Worm (Caenorhabditis elegans) whole organism, early embryonic: ENCODE data around the gene Y56A3A.30.

Experiments used
- B0310.2 ChIP-seq: sonication (generic microtip); optimal IDR thresholded peaks from 2 replicates; lab custom pipeline; 2016; ENCODE audit warnings: mild to moderate bottlenecking, missing genetic modification characterization, missing compliant biosample characterization
- F13C5.2 ChIP-seq: sonication (generic microtip); optimal IDR thresholded peaks from 2 replicates; lab custom pipeline; 2017; ENCODE audit warnings: mild to moderate bottlenecking, missing genetic modification characterization, inconsistent platforms, missing compliant biosample characterization
- aly-1 ChIP-seq: sonication (generic microtip); optimal IDR thresholded peaks from 2 replicates; lab custom pipeline; 2016; ENCODE audit warnings: missing genetic modification characterization, missing compliant biosample characterization
- ama-1 ChIP-seq: fragments of 150-350 bp; optimal IDR thresholded peaks from 2 replicates; lab custom pipeline; 2014
- ceh-13 ChIP-seq: fragments of 200-800 bp; sonication (Bioruptor generic); optimal IDR thresholded peaks from 2 replicates; lab custom pipeline; 2018; ENCODE audit warnings: mild to moderate bottlenecking, missing genetic modification characterization, missing compliant biosample characterization
- ceh-36 ChIP-seq: sonication (generic microtip); optimal IDR thresholded peaks from 2 replicates; lab custom pipeline; 2016; ENCODE audit warnings: missing genetic modification characterization, inconsistent platforms, missing compliant biosample characterization
- ets-7 ChIP-seq: sonication (generic microtip); optimal IDR thresholded peaks from 2 replicates; lab custom pipeline; 2016; ENCODE audit warnings: missing genotype, missing genetic modification characterization, missing compliant biosample characterization
- flt-1 ChIP-seq: fragments of 200-800 bp; sonication (Bioruptor generic); IDR thresholded peaks from 2 replicates; pipeline ENCODE4 v1.3.6; 2022; ENCODE audit warnings: missing genetic modification characterization, missing compliant biosample characterization
- hmbx-1 ChIP-seq: sonication (generic microtip); optimal IDR thresholded peaks from 2 replicates; lab custom pipeline; 2016; ENCODE audit warnings: mild to moderate bottlenecking, missing genetic modification characterization, missing compliant biosample characterization
- hmg-4 ChIP-seq: fragments of 200-800 bp; sonication (Bioruptor generic); optimal IDR thresholded peaks from 2 replicates; lab custom pipeline; 2018; ENCODE audit warnings: mild to moderate bottlenecking, missing genetic modification characterization, missing compliant biosample characterization
- hnd-1 ChIP-seq: sonication (generic microtip); optimal IDR thresholded peaks from 2 replicates; lab custom pipeline; 2016; ENCODE audit warnings: missing genetic modification characterization, missing compliant biosample characterization
- pes-1 ChIP-seq: fragments of 200-800 bp; sonication (Bioruptor generic); IDR thresholded peaks from 2 replicates; pipeline ENCODE4 v1.3.6; 2022; ENCODE audit warnings: missing genetic modification reagents, missing genetic modification characterization, missing compliant biosample characterization
- scrt-1 ChIP-seq: fragments of 200-800 bp; sonication (Bioruptor generic); IDR thresholded peaks from 2 replicates; pipeline ENCODE4 v1.3.6; 2022; ENCODE audit warnings: missing genetic modification characterization, missing compliant biosample characterization
- sea-1 ChIP-seq: fragments of 200-800 bp; sonication (Bioruptor generic); conservative IDR thresholded peaks from 2 replicates; pipeline ENCODE4 v1.3.6; 2022; ENCODE audit warnings: missing genetic modification characterization, missing compliant biosample characterization
- tbx-11 ChIP-seq: fragments of 200-800 bp; sonication (Bioruptor generic); IDR thresholded peaks from 2 replicates; pipeline ENCODE4 v1.3.6; 2022; ENCODE audit warnings: missing genetic modification characterization, missing compliant biosample characterization
- tbx-37 ChIP-seq: fragments of 200-800 bp; sonication (Bioruptor generic); conservative IDR thresholded peaks from 2 replicates; pipeline ENCODE4 v1.3.6; 2022; ENCODE audit warnings: missing genetic modification reagents, missing genetic modification characterization, missing compliant biosample characterization
- tra-4 ChIP-seq: sonication (generic microtip); optimal IDR thresholded peaks from 2 replicates; lab custom pipeline; 2017; ENCODE audit warnings: missing genetic modification characterization, missing compliant biosample characterization

Gene Y56A3A.30

DNA sequence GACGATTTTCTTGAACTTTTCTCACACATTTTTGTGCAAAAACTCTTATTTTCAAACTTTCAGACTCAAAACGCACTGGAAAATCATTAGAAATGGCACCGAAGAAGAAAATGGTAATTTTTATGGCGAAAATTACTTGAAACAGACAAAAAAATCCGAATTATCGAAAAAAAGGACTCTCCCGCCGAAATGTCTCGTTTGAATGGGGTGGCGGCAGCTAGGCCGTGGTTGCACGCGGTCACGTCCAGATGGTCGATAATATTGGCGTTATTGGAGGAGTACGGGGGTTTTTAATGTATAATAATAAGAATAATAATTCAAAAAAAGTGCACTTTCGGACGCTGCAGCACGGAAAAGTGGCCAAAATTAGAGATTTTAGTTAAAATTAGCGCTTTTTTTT, 4.5 kb downstream of the Y56A3A.30 start, which contains the start of gene Y56A3A.31:
Y56A3A.31 (plus strand) TSS at position 64 of the 400 bp plus-strand sequence.
- no peak for TF ChIP-seq ceh-36 (tag; lab: Kevin White, UChicago)
- no peak for TF ChIP-seq tbx-37 (GFP tag; lab: Robert Waterston, UW)
- TF ChIP-seq B0310.2 (tag; lab: Kevin White, UChicago), result no peak
- no peak for TF ChIP-seq hmg-4 (GFP tag; lab: Kevin White, UChicago)
- TF ChIP-seq tbx-11 (GFP tag; lab: Robert Waterston, UW), result no peak
- no peak for TF ChIP-seq pes-1 (GFP tag; lab: Robert Waterston, UW)
- no peak for TF ChIP-seq aly-1 (tag; lab: Kevin White, UChicago)
- TF ChIP-seq ceh-13, result no peak
- TF ChIP-seq ets-7 (tag; lab: Kevin White, UChicago), result no peak
- TF ChIP-seq flt-1 (GFP tag; lab: Robert Waterston, UW), result no peak
- no peak for TF ChIP-seq ama-1 (lab: Kevin White, UChicago)
- no peak for TF ChIP-seq tra-4 (tag; lab: Kevin White, UChicago)
- TF ChIP-seq F13C5.2 (tag; lab: Kevin White, UChicago), result no peak
- no peak for TF ChIP-seq scrt-1
- no peak for TF ChIP-seq hmbx-1 (tag; lab: Kevin White, UChicago)
- no peak for TF ChIP-seq hnd-1 (tag; lab: Kevin White, UChicago)
- no peak for TF ChIP-seq sea-1 (GFP tag; lab: Robert Waterston, UW)

DNA sequence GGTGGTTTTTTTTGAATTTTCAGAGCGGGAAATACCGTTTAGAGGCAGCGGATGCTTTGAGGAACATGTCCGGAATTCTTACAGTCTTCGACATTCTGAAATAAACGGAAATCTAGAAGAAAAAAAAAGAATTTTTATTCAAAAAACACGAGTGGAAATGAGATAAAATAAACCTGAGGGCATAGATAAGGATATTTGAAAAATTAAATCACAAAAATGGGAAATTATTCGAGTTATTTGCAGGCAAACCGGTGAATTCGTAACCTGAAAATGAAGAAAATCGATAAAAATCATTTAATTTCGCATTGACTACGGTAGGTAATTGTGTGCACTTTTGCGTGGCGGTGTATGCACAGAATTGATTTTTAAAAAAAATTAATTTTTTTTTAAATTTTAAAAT, 4.9 kb downstream of the Y56A3A.30 start, which contains the start of gene ung-1:
ung-1 (minus strand) TSS at position 101 of the 400 bp plus-strand sequence.
- TF ChIP-seq ceh-36 (tag; lab: Kevin White, UChicago) (no peak), sea-1 (GFP tag; lab: Robert Waterston, UW) (no peak), scrt-1 (no peak), B0310.2 (tag; lab: Kevin White, UChicago) (no peak), F13C5.2 (tag; lab: Kevin White, UChicago) (no peak), hmbx-1 (tag; lab: Kevin White, UChicago) (no peak), ama-1 (lab: Kevin White, UChicago) (no peak)

DNA sequence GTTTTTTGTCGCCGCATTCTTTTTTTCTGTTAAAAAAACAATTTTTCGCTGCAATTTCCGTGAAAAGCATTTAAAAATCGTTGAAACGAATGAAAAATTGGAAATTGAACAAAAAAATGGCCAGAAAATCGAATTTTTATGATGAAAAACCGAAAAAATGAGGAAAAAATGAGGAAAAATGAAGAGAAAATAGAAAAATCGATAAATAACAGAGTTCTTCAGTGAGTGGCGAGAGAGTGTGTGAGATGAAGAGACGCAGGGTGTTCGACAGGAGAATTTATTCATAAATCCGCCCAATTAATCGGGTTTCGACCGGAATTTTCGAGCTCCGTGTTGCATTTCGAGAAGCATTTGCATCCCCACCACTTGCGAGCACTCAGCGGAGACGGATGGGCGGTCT, 7.5 kb downstream of the Y56A3A.30 start, which contains the start of gene Y56A3A.28:
Y56A3A.28 (minus strand) TSS at position 33 of the 400 bp plus-strand sequence.
- TF ChIP-seq ets-7 (tag; lab: Kevin White, UChicago) (no peak), tbx-11 (GFP tag; lab: Robert Waterston, UW) (no peak), scrt-1 (no peak), hmbx-1 (tag; lab: Kevin White, UChicago) (no peak), hnd-1 (tag; lab: Kevin White, UChicago) (no peak), ama-1 (lab: Kevin White, UChicago) (no peak), F13C5.2 (tag; lab: Kevin White, UChicago) (no peak), pes-1 (GFP tag; lab: Robert Waterston, UW) (no peak), ceh-36 (tag; lab: Kevin White, UChicago) (no peak), sea-1 (GFP tag; lab: Robert Waterston, UW) (no peak)

DNA sequence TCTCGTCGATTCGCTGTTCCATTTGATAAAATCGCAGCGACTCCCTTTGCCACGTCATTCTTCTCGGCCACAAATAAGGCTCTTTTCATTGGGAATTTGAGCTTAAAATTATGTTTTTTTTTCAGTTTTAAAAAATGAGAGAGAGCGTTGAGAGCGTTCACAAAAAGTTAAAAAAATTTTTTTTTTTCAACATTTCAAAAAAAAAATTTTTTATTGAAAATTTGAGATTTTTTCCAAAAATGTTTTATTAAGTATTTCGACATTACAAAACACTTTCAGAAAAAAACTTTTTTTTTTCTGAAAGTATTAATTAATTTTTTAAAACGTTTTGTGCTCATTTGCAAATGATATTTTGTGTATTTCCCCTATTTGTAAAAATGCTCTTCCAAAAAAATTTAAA, 18.8 kb downstream of the Y56A3A.30 start, which contains the start of gene top-3:
top-3 (minus strand) TSS at position 101 of the 400 bp plus-strand sequence.
- no peak for TF ChIP-seq ceh-13
- no peak for TF ChIP-seq scrt-1
- TF ChIP-seq tbx-11 (GFP tag; lab: Robert Waterston, UW), result no peak
- no peak for TF ChIP-seq hnd-1 (tag; lab: Kevin White, UChicago)

DNA sequence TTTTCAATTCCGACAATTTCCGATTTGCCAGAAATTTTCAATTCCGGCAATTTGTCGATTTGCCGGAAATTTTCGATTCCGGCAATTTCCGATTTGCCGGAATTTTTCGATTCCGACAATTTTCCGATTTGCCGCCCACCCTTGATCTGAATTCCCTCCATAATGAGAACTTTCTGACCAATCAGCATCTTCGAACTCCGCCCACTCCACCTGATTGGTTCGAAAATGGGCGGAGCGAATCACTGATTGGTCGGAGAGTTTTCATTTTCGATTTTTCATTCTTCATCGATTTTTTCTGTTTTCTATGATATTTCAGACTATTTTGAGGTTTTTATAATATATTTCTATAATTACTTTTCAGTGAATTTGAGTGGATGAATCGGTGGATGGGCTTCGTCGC, 24.7 kb downstream of the Y56A3A.30 start:
- no peak for TF ChIP-seq ama-1 (lab: Kevin White, UChicago)
- no peak for TF ChIP-seq aly-1 (tag; lab: Kevin White, UChicago)
- TF ChIP-seq sea-1 (GFP tag; lab: Robert Waterston, UW), result no peak
- TF ChIP-seq hnd-1 (tag; lab: Kevin White, UChicago), result no peak

DNA sequence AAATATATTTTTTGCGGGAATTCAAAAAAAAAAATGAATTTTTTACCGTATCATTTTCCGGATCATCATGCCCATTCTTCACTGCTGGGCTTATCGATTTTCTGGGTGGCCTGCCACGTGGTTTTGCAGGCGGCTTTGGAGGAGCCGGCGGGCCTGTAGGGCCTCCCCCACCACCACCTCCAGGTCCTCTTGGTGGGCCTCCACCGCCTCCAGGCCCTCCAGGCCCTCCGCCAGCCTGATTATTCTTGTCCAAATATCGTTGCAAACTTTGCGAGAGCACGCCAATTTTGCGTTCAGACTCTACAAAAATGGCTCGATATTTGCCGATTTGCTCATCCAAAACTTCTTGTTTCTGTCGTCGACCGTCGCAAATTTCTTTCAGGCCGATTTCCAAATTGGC, 27.8 kb downstream of the Y56A3A.30 start:
- no peak for TF ChIP-seq B0310.2 (tag; lab: Kevin White, UChicago)
- TF ChIP-seq flt-1 (GFP tag; lab: Robert Waterston, UW), result no peak
- TF ChIP-seq ceh-36 (tag; lab: Kevin White, UChicago), result no peak
- TF ChIP-seq pes-1 (GFP tag; lab: Robert Waterston, UW), result no peak
- no peak for TF ChIP-seq tra-4 (tag; lab: Kevin White, UChicago)
- no peak for TF ChIP-seq tbx-37 (GFP tag; lab: Robert Waterston, UW)
- no peak for TF ChIP-seq sea-1 (GFP tag; lab: Robert Waterston, UW)
- TF ChIP-seq F13C5.2 (tag; lab: Kevin White, UChicago), result no peak
- TF ChIP-seq ama-1 (lab: Kevin White, UChicago), result no peak
- no peak for TF ChIP-seq ceh-13

DNA sequence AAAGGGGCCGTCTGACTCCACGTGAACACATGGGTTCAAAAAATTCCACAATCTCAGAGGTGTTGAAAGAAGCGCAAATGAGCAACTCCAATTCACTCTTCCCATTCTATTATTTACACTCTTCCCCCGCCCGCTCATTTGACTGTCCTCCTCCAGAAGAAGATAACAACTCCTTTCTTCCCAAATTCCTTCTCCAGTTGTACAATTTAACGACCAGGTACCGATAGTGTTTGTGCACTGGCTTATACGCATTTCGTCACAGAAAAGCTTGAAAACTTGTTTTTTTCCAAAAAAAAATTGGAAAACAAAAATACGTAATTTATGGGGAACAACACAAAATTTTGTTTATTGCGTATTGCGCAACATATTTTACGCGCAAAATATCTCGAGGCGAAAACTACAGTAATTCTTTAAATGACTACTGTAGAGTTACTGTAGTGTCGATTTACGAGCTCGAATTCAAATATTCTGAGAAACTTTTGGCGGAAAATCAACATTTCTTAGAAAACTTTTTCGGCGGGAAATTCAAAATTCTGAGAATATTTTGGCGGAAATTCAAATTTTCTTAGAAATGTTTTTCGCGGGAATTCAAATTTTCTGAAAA, 29.5 kb downstream of the Y56A3A.30 start:
- TF ChIP-seq ets-7 (tag; lab: Kevin White, UChicago) (no peak), ceh-13 (no peak), aly-1 (tag; lab: Kevin White, UChicago) (no peak), sea-1 (GFP tag; lab: Robert Waterston, UW) (no peak), hnd-1 (tag; lab: Kevin White, UChicago) (no peak), pes-1 (GFP tag; lab: Robert Waterston, UW) (no peak), ceh-36 (tag; lab: Kevin White, UChicago) (no peak), hmg-4 (GFP tag; lab: Kevin White, UChicago) (no peak), F13C5.2 (tag; lab: Kevin White, UChicago) (no peak)
